Fruit fly (Drosophila melanogaster) whole organism, embryonic: Measurements from ENCODE around the gene Gr97a.

ENCODE experiments used
- Aef1 ChIP-seq: fragments of 200-800 bp; sonication (Bioruptor generic); IDR thresholded peaks from 3 replicates; pipeline ENCODE4 v1.3.6; 2022; ENCODE audit warnings: missing biosample characterization, missing genetic modification characterization
- Atf3 ChIP-seq: fragments of 200-800 bp; sonication (Bioruptor generic); optimal IDR thresholded peaks from 3 replicates; lab custom pipeline; 2016; ENCODE audit warnings: missing biosample characterization, missing genetic modification characterization
- CG10366 ChIP-seq: fragments of 200-800 bp; sonication (Bioruptor generic); IDR thresholded peaks from 2 replicates; pipeline ENCODE4 v1.3.6; 2022; ENCODE audit warnings: missing biosample characterization, missing genetic modification characterization
- CG10959 ChIP-seq: fragments of 200-800 bp; sonication (Bioruptor generic); IDR thresholded peaks from 2 replicates; pipeline ENCODE4 v1.3.6; 2022; ENCODE audit warnings: missing biosample characterization, missing genetic modification characterization
- CG11456 ChIP-seq: fragments of 200-800 bp; sonication (Bioruptor generic); IDR thresholded peaks from 3 replicates; pipeline ENCODE4 v1.3.6; 2022; ENCODE audit warnings: missing biosample characterization, missing genetic modification characterization
- CG11696 ChIP-seq: fragments of 200-800 bp; sonication (Bioruptor generic); IDR thresholded peaks from 2 replicates; pipeline ENCODE4 v1.3.6; 2022; ENCODE audit warnings: missing biosample characterization, missing genetic modification characterization
- CG12104 ChIP-seq: fragments of 200-800 bp; sonication (Bioruptor generic); optimal IDR thresholded peaks from 3 replicates; lab custom pipeline; 2016; ENCODE audit warnings: missing biosample characterization, missing genetic modification characterization
- CG12219 ChIP-seq: fragments of 200-800 bp; sonication (Bioruptor generic); optimal IDR thresholded peaks from 3 replicates; lab custom pipeline; 2018; ENCODE audit warnings: missing biosample characterization, mild to moderate bottlenecking, missing genetic modification characterization
- CG1233 ChIP-seq: fragments of 200-800 bp; sonication (Bioruptor generic); optimal IDR thresholded peaks from 4 replicates; lab custom pipeline; 2018; ENCODE audit warnings: missing biosample characterization, mild to moderate bottlenecking, missing genetic modification characterization
- CG13424 ChIP-seq: fragments of 200-800 bp; sonication (Bioruptor generic); optimal IDR thresholded peaks from 2 replicates; lab custom pipeline; 2019; ENCODE audit warnings: missing biosample characterization, mild to moderate bottlenecking, missing genetic modification characterization, moderate library complexity
- CG13624 ChIP-seq: fragments of 200-800 bp; sonication (Bioruptor generic); optimal IDR thresholded peaks from 2 replicates; lab custom pipeline; 2016; ENCODE audit warnings: missing biosample characterization, missing genetic modification characterization
- CG14860 ChIP-seq: fragments of 200-800 bp; sonication (Bioruptor generic); IDR thresholded peaks from 3 replicates; pipeline ENCODE4 v1.3.6; 2022; ENCODE audit warnings: missing biosample characterization, missing genetic modification characterization; ENCODE audit not compliant: partially characterized antibody
- CG15601 ChIP-seq: fragments of 200-800 bp; sonication (Bioruptor generic); optimal IDR thresholded peaks from 3 replicates; lab custom pipeline; 2019; ENCODE audit warnings: missing biosample characterization, mild to moderate bottlenecking, missing genetic modification characterization, moderate library complexity
- CG1603 ChIP-seq: fragments of 200-800 bp; sonication (Bioruptor generic); optimal IDR thresholded peaks from 2 replicates; lab custom pipeline; 2019; ENCODE audit warnings: missing biosample characterization, mild to moderate bottlenecking, missing genetic modification characterization, moderate library complexity
- CG17385 ChIP-seq: fragments of 200-800 bp; sonication (Bioruptor generic); optimal IDR thresholded peaks from 3 replicates; lab custom pipeline; 2018; ENCODE audit warnings: missing biosample characterization, mild to moderate bottlenecking, missing genetic modification characterization
- CG17802 ChIP-seq: fragments of 200-800 bp; sonication (Bioruptor generic); optimal IDR thresholded peaks from 2 replicates; lab custom pipeline; 2018; ENCODE audit warnings: missing biosample characterization, mild to moderate bottlenecking, missing genetic modification characterization, moderate library complexity
- CG18476 ChIP-seq: fragments of 200-800 bp; sonication (Bioruptor generic); optimal IDR thresholded peaks from 2 replicates; lab custom pipeline; 2016; ENCODE audit warnings: missing biosample characterization, mild to moderate bottlenecking, missing genetic modification characterization
- CG18599 ChIP-seq: fragments of 200-800 bp; sonication (Bioruptor generic); optimal IDR thresholded peaks from 3 replicates; lab custom pipeline; 2017; ENCODE audit warnings: missing biosample characterization, missing genetic modification characterization, mild to moderate bottlenecking, moderate library complexity, missing genetic modification reagents
- CG3163 ChIP-seq: fragments of 200-800 bp; sonication (Bioruptor generic); optimal IDR thresholded peaks from 3 replicates; lab custom pipeline; 2016; ENCODE audit warnings: missing biosample characterization, missing genetic modification characterization
- CG3281 ChIP-seq: fragments of 200-800 bp; sonication (Bioruptor generic); optimal IDR thresholded peaks from 3 replicates; lab custom pipeline; 2017; ENCODE audit warnings: missing biosample characterization, mild to moderate bottlenecking, missing genetic modification characterization
- CG4820 ChIP-seq: fragments of 200-800 bp; sonication (Bioruptor generic); optimal IDR thresholded peaks from 3 replicates; lab custom pipeline; 2016; ENCODE audit warnings: missing biosample characterization, missing genetic modification characterization
- CG5245 ChIP-seq: fragments of 200-800 bp; sonication (Bioruptor generic); optimal IDR thresholded peaks from 3 replicates; lab custom pipeline; 2016; ENCODE audit warnings: missing biosample characterization, missing genetic modification characterization
- CG6272 ChIP-seq: fragments of 200-800 bp; sonication (Bioruptor generic); IDR thresholded peaks from 2 replicates; pipeline ENCODE4 v1.3.6; 2022; ENCODE audit warnings: missing biosample characterization, missing genetic modification characterization
- CG8290 ChIP-seq, 3 experiments: fragments of 200-800 bp; sonication (Bioruptor generic); optimal IDR thresholded peaks; 2 replicates each; lab custom pipeline; 2016 to 2019; ENCODE audit warnings: missing biosample characterization in 3 of 3, missing genetic modification characterization in 3 of 3, mild to moderate bottlenecking in 2 of 3, moderate library complexity in 1 of 3
- CG9876 ChIP-seq: fragments of 200-800 bp; sonication (Bioruptor generic); optimal IDR thresholded peaks from 2 replicates; lab custom pipeline; 2016; ENCODE audit warnings: missing biosample characterization, missing genetic modification characterization
- Chrac-16 ChIP-seq: fragments of 200-800 bp; sonication (Bioruptor generic); optimal IDR thresholded peaks from 3 replicates; lab custom pipeline; 2016; ENCODE audit warnings: missing biosample characterization, missing genetic modification characterization
- Dad ChIP-seq: fragments of 200-800 bp; sonication (Bioruptor generic); optimal IDR thresholded peaks from 3 replicates; lab custom pipeline; 2016; ENCODE audit warnings: missing biosample characterization, missing genetic modification characterization
- Deaf1 ChIP-seq: fragments of 200-800 bp; optimal IDR thresholded peaks from 3 replicates; lab custom pipeline; 2019; ENCODE audit warnings: missing biosample characterization, mild to moderate bottlenecking, missing genetic modification characterization, moderate library complexity
- Ets65A ChIP-seq: fragments of 200-800 bp; sonication (Bioruptor generic); peaks from one replicate; lab custom pipeline; 2016; ENCODE audit warnings: missing biosample characterization, missing genetic modification characterization
- Ets97D ChIP-seq: fragments of 200-800 bp; sonication (Bioruptor generic); optimal IDR thresholded peaks from 3 replicates; lab custom pipeline; 2016; ENCODE audit warnings: missing biosample characterization, missing genetic modification characterization
- Gsc ChIP-seq: fragments of 200-800 bp; sonication (Bioruptor generic); IDR thresholded peaks from 2 replicates; pipeline ENCODE4 v1.3.6; 2022; ENCODE audit warnings: missing biosample characterization, missing genetic modification characterization
- Jarid2 ChIP-seq: fragments of 200-800 bp; sonication (Bioruptor generic); optimal IDR thresholded peaks from 3 replicates; lab custom pipeline; 2017; ENCODE audit warnings: mild to moderate bottlenecking, missing biosample characterization, missing genetic modification reagents, missing genetic modification characterization
- Lpt ChIP-seq: fragments of >200 bp; optimal IDR thresholded peaks from 2 replicates; lab custom pipeline; 2018; ENCODE audit warnings: missing biosample characterization, missing genetic modification characterization
- Oaz ChIP-seq: fragments of 200-800 bp; sonication (Bioruptor generic); IDR thresholded peaks from 2 replicates; pipeline ENCODE4 v1.3.6; 2022; ENCODE audit warnings: missing biosample characterization, missing genetic modification characterization
- PHDP ChIP-seq: fragments of 200-800 bp; sonication (Bioruptor generic); optimal IDR thresholded peaks from 3 replicates; lab custom pipeline; 2018; ENCODE audit warnings: missing biosample characterization, mild to moderate bottlenecking, missing genetic modification characterization, moderate library complexity
- Sox100B ChIP-seq: fragments of 200-800 bp; sonication (Bioruptor generic); optimal IDR thresholded peaks from 3 replicates; lab custom pipeline; 2018; ENCODE audit warnings: missing biosample characterization, mild to moderate bottlenecking, missing genetic modification characterization
- Taf1 ChIP-seq: fragments of 200-800 bp; sonication (Bioruptor generic); IDR thresholded peaks from 2 replicates; pipeline ENCODE4 v1.3.6; 2022; ENCODE audit warnings: missing biosample characterization, missing genetic modification characterization
- chn ChIP-seq: fragments of 200-800 bp; sonication (Bioruptor generic); optimal IDR thresholded peaks from 2 replicates; lab custom pipeline; 2016; ENCODE audit warnings: missing biosample characterization, missing genetic modification characterization
- fd3F ChIP-seq: fragments of 200-800 bp; sonication (Bioruptor generic); optimal IDR thresholded peaks from 2 replicates; lab custom pipeline; 2018; ENCODE audit warnings: missing biosample characterization, mild to moderate bottlenecking, missing genetic modification characterization, moderate library complexity
- kni ChIP-seq: fragments of 200-800 bp; sonication (Bioruptor generic); optimal IDR thresholded peaks from 3 replicates; lab custom pipeline; 2017; ENCODE audit warnings: mild to moderate bottlenecking, missing biosample characterization, missing genetic modification reagents, missing genetic modification characterization
- lilli ChIP-seq: fragments of 200-800 bp; sonication (Bioruptor generic); optimal IDR thresholded peaks from 3 replicates; lab custom pipeline; 2016; ENCODE audit warnings: missing biosample characterization, missing genetic modification characterization
- lov ChIP-seq, 2 experiments: fragments of 200-800 bp in 1 of 2; fragments of >200 bp in 1 of 2; sonication (Bioruptor generic) in 1 of 2; IDR thresholded peaks in 1 of 2; optimal IDR thresholded peaks in 1 of 2; 2 replicates in 1 of 2; 3 replicates in 1 of 2; pipeline versions ENCODE4 v1.3.6 to Lab custom; 2017 to 2022; ENCODE audit warnings: missing biosample characterization in 1 of 2, missing genetic modification characterization in 1 of 2
- pnt ChIP-seq: fragments of 200-800 bp; sonication (Bioruptor generic); optimal IDR thresholded peaks from 3 replicates; lab custom pipeline; 2016; ENCODE audit warnings: missing biosample characterization, missing genetic modification characterization
- pum ChIP-seq: fragments of 200-800 bp; sonication (Bioruptor generic); optimal IDR thresholded peaks from 2 replicates; lab custom pipeline; 2016; ENCODE audit warnings: missing biosample characterization, missing genetic modification characterization
- slbo ChIP-seq: fragments of 200-800 bp; sonication (Bioruptor generic); IDR thresholded peaks from 2 replicates; pipeline ENCODE4 v1.3.6; 2022; ENCODE audit warnings: missing biosample characterization, missing genetic modification characterization
- sqz ChIP-seq: fragments of 200-800 bp; sonication (Bioruptor generic); optimal IDR thresholded peaks from 3 replicates; lab custom pipeline; 2018; ENCODE audit warnings: missing biosample characterization, mild to moderate bottlenecking, missing genetic modification characterization
- sug ChIP-seq: fragments of 200-800 bp; optimal IDR thresholded peaks from 2 replicates; lab custom pipeline; 2019; ENCODE audit warnings: missing biosample characterization, mild to moderate bottlenecking, missing genetic modification characterization, moderate library complexity
- tin ChIP-seq: fragments of 200-800 bp; sonication (Bioruptor generic); optimal IDR thresholded peaks from 3 replicates; lab custom pipeline; 2016; ENCODE audit warnings: missing biosample characterization, missing genetic modification characterization
- vvl ChIP-seq: fragments of 200-800 bp; sonication (Bioruptor generic); IDR thresholded peaks from 2 replicates; pipeline ENCODE4 v1.3.6; 2022; ENCODE audit warnings: missing biosample characterization, missing genetic modification characterization

The Gr97a gene

DNA sequence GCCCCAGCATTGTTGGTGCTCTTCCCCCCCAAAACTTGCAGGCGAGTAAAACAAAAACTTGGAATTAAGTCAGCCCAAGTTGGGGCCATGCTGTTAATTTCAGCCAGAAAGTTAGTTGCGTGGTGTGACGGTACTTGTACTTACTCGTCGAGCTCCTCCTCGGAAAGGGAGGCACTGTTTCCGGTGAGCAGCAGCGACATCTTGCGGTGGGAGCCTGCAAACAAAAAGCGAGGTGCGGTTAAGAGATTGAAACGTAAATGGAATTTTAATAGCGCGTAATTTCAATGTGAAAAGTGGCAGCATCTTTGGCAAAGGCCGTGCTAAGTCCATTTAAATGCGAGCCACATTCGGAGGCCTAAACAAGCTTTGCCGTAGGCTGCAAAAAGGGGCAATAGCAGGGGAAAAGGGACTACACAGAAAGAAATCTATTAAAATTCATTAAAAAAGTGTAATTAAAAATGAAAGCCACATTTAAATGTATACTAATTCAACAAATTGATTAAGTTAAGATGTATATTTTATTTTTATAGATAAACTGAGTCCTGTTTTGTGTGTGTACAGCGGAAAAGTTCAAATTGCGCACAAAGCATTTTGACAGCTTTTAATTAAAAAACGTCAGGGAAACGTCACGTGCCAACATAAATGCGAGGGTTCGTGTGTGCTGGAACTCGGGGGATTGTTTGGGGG, 9.8 kb downstream of the Gr97a start (continued):
- TF ChIP-seq CG12219 (GFP tag; lab: Kevin White, UChicago) (peak; percentile 23), CG13424 (tag; lab: Kevin White, UChicago) (no peak), vvl (GFP tag; lab: Robert Waterston, UW) (peak; percentile 29; the same call in 1 of the 2 replicates), CG15601 (tag; lab: Kevin White, UChicago) (no peak), sug (tag; lab: Kevin White, UChicago) (no peak), CG1603 (tag; lab: Kevin White, UChicago) (peak; percentile 3), kni (GFP tag; lab: Kevin White, UChicago) (no peak), CG11456 (0 out of 3 replicates have a peak, but pooled peaks have one; percentile 45), CG13624 (GFP tag; lab: Kevin White, UChicago) (no peak), CG3281 (GFP tag; lab: Kevin White, UChicago) (no peak), CG1233 (peak; percentile 21), CG17802 (peak; percentile 10), PHDP (tag; lab: Kevin White, UChicago) (no peak), Taf1 (no peak), Ets97D (peak; percentile 69), CG10366 (GFP tag; lab: Robert Waterston, UW) (no peak), pum (GFP tag; lab: Kevin White, UChicago) (no peak), Sox100B (GFP tag; lab: Kevin White, UChicago) (no peak), pnt (GFP tag; lab: Kevin White, UChicago) (no peak), lov (optimal IDR thresholded peaks at IDR 0.05; lab: Kevin White, UChicago) (no peak), lov (GFP tag; IDR thresholded peaks at IDR 0.05; lab: Robert Waterston, UW) (0 out of 3 replicates have a peak, but pooled peaks have one; percentile 38), fd3F (GFP tag; lab: Kevin White, UChicago) (no peak), Jarid2 (GFP tag; lab: Kevin White, UChicago) (no peak), tin (GFP tag; lab: Kevin White, UChicago) (no peak), CG11696 (no peak), CG12104 (GFP tag; lab: Kevin White, UChicago) (no peak), Chrac-16 (no peak), CG3163 (GFP tag; lab: Kevin White, UChicago) (no peak), CG6272 (GFP tag; lab: Robert Waterston, UW) (0 out of 2 replicates have a peak, but pooled peaks have one; percentile 11), slbo (GFP tag; lab: Robert Waterston, UW) (peak; percentile 35; the same call in 1 of the 2 replicates), Lpt (GFP tag; lab: Kevin White, UChicago) (no peak), chn (GFP tag; lab: Kevin White, UChicago) (no peak), CG17385 (GFP tag; lab: Kevin White, UChicago) (peak; percentile 34), CG14860 (GFP tag; lab: Robert Waterston, UW) (no peak), Deaf1 (tag; lab: Kevin White, UChicago) (no peak), Aef1 (0 out of 3 replicates have a peak, but pooled peaks have one; percentile 14), CG18599 (GFP tag; lab: Kevin White, UChicago) (peak; percentile 58), CG10959 (GFP tag; lab: Robert Waterston, UW) (no peak), sqz (peak; percentile 12), Atf3 (GFP tag; lab: Kevin White, UChicago) (no peak), lilli (no peak), CG9876 (GFP tag; lab: Kevin White, UChicago) (no peak), Oaz (no peak), CG18476 (peak; percentile 67), Gsc (GFP tag; lab: Robert Waterston, UW) (no peak), CG8290 (GFP tag; optimal IDR thresholded peaks at IDR 0.05; lab: Kevin White, UChicago) (no peak), CG8290 (tag; optimal IDR thresholded peaks at IDR 0.05; lab: Kevin White, UChicago) (peak in 1 of 2 experiments; percentile 24), Dad (GFP tag; lab: Kevin White, UChicago) (no peak), Ets65A (GFP tag; lab: Kevin White, UChicago) (peak; percentile 78), CG4820 (no peak), CG5245 (GFP tag; lab: Kevin White, UChicago) (no peak)
